Fruit fly (Drosophila melanogaster) whole organism, prepupa: ENCODE results near the gene mnb.

Source experiments
- Blimp-1 ChIP-seq: fragments of 200-800 bp; sonication (Bioruptor generic); optimal IDR thresholded peaks from 3 replicates; lab custom pipeline; 2017; ENCODE audit warnings: missing biosample characterization, missing genetic modification characterization, mild to moderate bottlenecking, moderate library complexity, missing genetic modification reagents
- CG10631 ChIP-seq: fragments of 200-800 bp; sonication (Bioruptor generic); optimal IDR thresholded peaks from 2 replicates; lab custom pipeline; 2016; ENCODE audit warnings: missing biosample characterization, missing genetic modification characterization
- CG10669 ChIP-seq: fragments of 200-800 bp; sonication (Bioruptor generic); optimal IDR thresholded peaks from 3 replicates; lab custom pipeline; 2018; ENCODE audit warnings: missing biosample characterization, mild to moderate bottlenecking, missing genetic modification characterization, moderate library complexity
- CG11294 ChIP-seq: fragments of 200-800 bp; sonication (Bioruptor generic); IDR thresholded peaks from 2 replicates; pipeline ENCODE4 v1.3.6; 2022; ENCODE audit warnings: missing biosample characterization, missing genetic modification characterization
- CG15336 ChIP-seq: fragments of 200-800 bp; sonication (Bioruptor generic); IDR thresholded peaks from 2 replicates; pipeline ENCODE4 v1.3.6; 2022; ENCODE audit warnings: missing biosample characterization, missing genetic modification characterization
- CG16779 ChIP-seq: fragments of 200-800 bp; sonication (Bioruptor generic); optimal IDR thresholded peaks from 3 replicates; lab custom pipeline; 2017; ENCODE audit warnings: missing biosample characterization, mild to moderate bottlenecking, missing genetic modification characterization
- CG3032 ChIP-seq: fragments of 200-800 bp; optimal IDR thresholded peaks from 2 replicates; lab custom pipeline; 2019; ENCODE audit warnings: missing biosample characterization, mild to moderate bottlenecking, missing genetic modification characterization, moderate library complexity
- CG31627 ChIP-seq: fragments of 200-800 bp; sonication (Bioruptor generic); optimal IDR thresholded peaks from 3 replicates; lab custom pipeline; 2016; ENCODE audit warnings: missing biosample characterization, missing genetic modification characterization
- CG34406 ChIP-seq: fragments of 200-800 bp; sonication (Bioruptor generic); optimal IDR thresholded peaks from 3 replicates; lab custom pipeline; 2016; ENCODE audit warnings: missing biosample characterization, missing genetic modification characterization
- CG3919 ChIP-seq: fragments of 200-800 bp; sonication (Bioruptor generic); optimal IDR thresholded peaks from 3 replicates; lab custom pipeline; 2016; ENCODE audit warnings: missing biosample characterization, missing genetic modification characterization
- CG6163 ChIP-seq: fragments of 200-800 bp; sonication (Bioruptor generic); IDR thresholded peaks from 3 replicates; pipeline ENCODE4 v1.3.6; 2022; ENCODE audit warnings: missing biosample characterization, missing genetic modification characterization
- CG6808 ChIP-seq: fragments of 200-800 bp; sonication (Bioruptor generic); optimal IDR thresholded peaks from 3 replicates; lab custom pipeline; 2017; ENCODE audit warnings: missing biosample characterization, missing genetic modification characterization, mild to moderate bottlenecking, moderate library complexity, missing genetic modification reagents
- CG8119 ChIP-seq: fragments of 200-800 bp; sonication (Bioruptor generic); IDR thresholded peaks from 3 replicates; pipeline ENCODE4 v1.3.6; 2022; ENCODE audit warnings: missing biosample characterization, missing genetic modification characterization
- CG8632 ChIP-seq: fragments of 200-800 bp; sonication (Bioruptor generic); optimal IDR thresholded peaks from 3 replicates; lab custom pipeline; 2016; ENCODE audit warnings: missing biosample characterization, missing genetic modification characterization
- CG9139 ChIP-seq: fragments of 200-800 bp; sonication (Bioruptor generic); optimal IDR thresholded peaks from 3 replicates; lab custom pipeline; 2017; ENCODE audit warnings: missing biosample characterization, mild to moderate bottlenecking, missing genetic modification characterization
- Eip78C ChIP-seq: fragments of 200-800 bp; sonication (Bioruptor generic); peaks from one replicate; lab custom pipeline; 2016; ENCODE audit warnings: missing biosample characterization, missing genetic modification characterization
- Ets21C ChIP-seq: fragments of 200-800 bp; sonication (Bioruptor generic); optimal IDR thresholded peaks from 3 replicates; lab custom pipeline; 2016; ENCODE audit warnings: missing biosample characterization, missing genetic modification characterization
- Ets96B ChIP-seq: fragments of 200-800 bp; optimal IDR thresholded peaks from 2 replicates; lab custom pipeline; 2019; ENCODE audit warnings: missing biosample characterization, mild to moderate bottlenecking, missing genetic modification characterization, moderate library complexity
- Hr38 ChIP-seq: sonication (Bioruptor generic); optimal IDR thresholded peaks from 2 replicates; lab custom pipeline; 2016; ENCODE audit warnings: missing biosample characterization, missing genetic modification characterization
- Hr39 ChIP-seq: fragments of 200-800 bp; sonication (Bioruptor generic); optimal IDR thresholded peaks from 2 replicates; lab custom pipeline; 2016; ENCODE audit warnings: missing biosample characterization, missing genetic modification characterization
- Met ChIP-seq: fragments of 200-800 bp; sonication (Bioruptor generic); optimal IDR thresholded peaks from 3 replicates; lab custom pipeline; 2016; ENCODE audit warnings: missing biosample characterization, missing genetic modification characterization
- OdsH ChIP-seq: fragments of 200-800 bp; sonication (Bioruptor generic); optimal IDR thresholded peaks from 3 replicates; lab custom pipeline; 2016; ENCODE audit warnings: missing biosample characterization, missing genetic modification characterization
- Smox ChIP-seq: fragments of 200-800 bp; sonication (Bioruptor generic); optimal IDR thresholded peaks from 3 replicates; lab custom pipeline; 2016; ENCODE audit warnings: missing biosample characterization, missing genetic modification characterization
- Sox102F ChIP-seq: fragments of 200-800 bp; sonication (Bioruptor generic); optimal IDR thresholded peaks from 2 replicates; lab custom pipeline; 2016; ENCODE audit warnings: missing biosample characterization, mild to moderate bottlenecking, missing genetic modification characterization
- Sox14 ChIP-seq: fragments of 200-800 bp; sonication (Bioruptor generic); optimal IDR thresholded peaks from 3 replicates; lab custom pipeline; 2016; ENCODE audit warnings: missing biosample characterization, missing genetic modification characterization
- Sox15 ChIP-seq: fragments of 200-800 bp; sonication (Bioruptor generic); optimal IDR thresholded peaks from 3 replicates; lab custom pipeline; 2016; ENCODE audit warnings: missing biosample characterization, missing genetic modification characterization
- achi ChIP-seq: fragments of 200-800 bp; sonication (Bioruptor generic); optimal IDR thresholded peaks from 3 replicates; lab custom pipeline; 2016; ENCODE audit warnings: missing biosample characterization, missing genetic modification characterization
- dsx ChIP-seq: fragments of 200-800 bp; optimal IDR thresholded peaks from 3 replicates; lab custom pipeline; 2019; ENCODE audit warnings: missing biosample characterization, mild to moderate bottlenecking, missing genetic modification characterization, moderate library complexity; ENCODE audit not compliant: poor library complexity, severe bottlenecking
- eg ChIP-seq: fragments of 200-800 bp; sonication (Bioruptor generic); IDR thresholded peaks from 3 replicates; pipeline ENCODE4 v1.3.6; 2022; ENCODE audit warnings: missing biosample characterization, missing genetic modification characterization
- esn ChIP-seq: fragments of 200-800 bp; sonication (Bioruptor generic); optimal IDR thresholded peaks from 2 replicates; lab custom pipeline; 2016; ENCODE audit warnings: missing biosample characterization, mild to moderate bottlenecking, missing genetic modification characterization, moderate library complexity
- fd59A ChIP-seq: fragments of 200-800 bp; sonication (Bioruptor generic); optimal IDR thresholded peaks from 2 replicates; lab custom pipeline; 2017; ENCODE audit warnings: missing biosample characterization, mild to moderate bottlenecking, missing genetic modification characterization, missing genetic modification reagents
- fkh ChIP-seq: fragments of 200-800 bp; sonication (Bioruptor generic); optimal IDR thresholded peaks from 3 replicates; lab custom pipeline; 2017; ENCODE audit warnings: missing biosample characterization, mild to moderate bottlenecking, missing genetic modification characterization, moderate library complexity
- lz ChIP-seq: fragments of 200-800 bp; sonication (Bioruptor generic); optimal IDR thresholded peaks from 3 replicates; lab custom pipeline; 2016; ENCODE audit warnings: missing biosample characterization, missing genetic modification characterization
- net ChIP-seq: fragments of 200-800 bp; sonication (Bioruptor generic); optimal IDR thresholded peaks from 3 replicates; lab custom pipeline; 2016; ENCODE audit warnings: missing biosample characterization, missing genetic modification characterization
- pdm3 ChIP-seq: fragments of 200-800 bp; sonication (Bioruptor generic); optimal IDR thresholded peaks from 3 replicates; lab custom pipeline; 2016; ENCODE audit warnings: missing biosample characterization, missing genetic modification characterization
- spab ChIP-seq: fragments of 200-800 bp; sonication (Bioruptor generic); optimal IDR thresholded peaks from 2 replicates; lab custom pipeline; 2017; ENCODE audit warnings: missing biosample characterization, mild to moderate bottlenecking, missing genetic modification characterization, missing genetic modification reagents
- ss ChIP-seq, 2 experiments: fragments of 200-800 bp; sonication (Bioruptor generic); optimal IDR thresholded peaks; 2 replicates in 1 of 2; 3 replicates in 1 of 2; lab custom pipeline; 2017 to 2018; ENCODE audit warnings: mild to moderate bottlenecking in 2 of 2, missing biosample characterization in 2 of 2, missing genetic modification characterization in 2 of 2, moderate library complexity in 1 of 2
- svp ChIP-seq: fragments of 200-800 bp; sonication (Bioruptor generic); peaks from one replicate; lab custom pipeline; 2016; ENCODE audit warnings: missing biosample characterization, missing genetic modification characterization
- topi ChIP-seq: fragments of 200-800 bp; sonication (Bioruptor generic); optimal IDR thresholded peaks from 3 replicates; lab custom pipeline; 2016; ENCODE audit warnings: missing biosample characterization, missing genetic modification characterization
- vri ChIP-seq: fragments of 200-800 bp; sonication (Bioruptor generic); optimal IDR thresholded peaks from 3 replicates; lab custom pipeline; 2016; ENCODE audit warnings: missing biosample characterization, mild to moderate bottlenecking, missing genetic modification characterization

mnb gene

dm6 chrX:17829083-17829997 is 57.7 kb downstream of the mnb start (continued):
- peak; percentile 84 for TF ChIP-seq OdsH
- peak; percentile 21 to 60 for TF ChIP-seq ss (GFP tag; optimal IDR thresholded peaks at IDR 0.05; lab: Kevin White, UChicago)
- peak; percentile 50 for TF ChIP-seq CG16779 (tag; lab: Kevin White, UChicago)
- peak; percentile 54 for TF ChIP-seq CG8632 (GFP tag; lab: Kevin White, UChicago)
- peak; percentile 43 for TF ChIP-seq CG34406 (GFP tag; lab: Kevin White, UChicago)
- TF ChIP-seq CG11294 (GFP tag; lab: Robert Waterston, UW) = 0 out of 2 replicates have a peak, but pooled peaks have one; percentile 32
- TF ChIP-seq spab = peak; percentile 42
- TF ChIP-seq Sox102F (GFP tag; lab: Kevin White, UChicago) = peak; percentile 28
- TF ChIP-seq achi = peak; percentile 62
- peak; percentile 49 for TF ChIP-seq CG10669
- peak; percentile 46 for TF ChIP-seq Sox14 (GFP tag; lab: Kevin White, UChicago)
- peak; percentile 41 for TF ChIP-seq esn
- TF ChIP-seq eg (GFP tag; lab: Robert Waterston, UW) = peak; percentile 61; the same call in 2 of the 3 replicates
- TF ChIP-seq CG15336 (GFP tag; lab: Robert Waterston, UW) = peak; percentile 80
- TF ChIP-seq pdm3 (GFP tag; lab: Kevin White, UChicago) = peak; percentile 34
- no peak for TF ChIP-seq Ets21C (GFP tag; lab: Kevin White, UChicago)
- peak; percentile 66 for TF ChIP-seq net (GFP tag; lab: Kevin White, UChicago)
- TF ChIP-seq dsx = peak; percentile 47
- no peak for TF ChIP-seq Hr38
- no peak for TF ChIP-seq CG9139 (GFP tag; lab: Kevin White, UChicago)
- TF ChIP-seq Met (GFP tag; lab: Kevin White, UChicago) = peak; percentile 52
- TF ChIP-seq CG3032 = peak; percentile 58
- TF ChIP-seq fd59A (GFP tag; lab: Kevin White, UChicago) = peak; percentile 45
- TF ChIP-seq svp (GFP tag; lab: Kevin White, UChicago) = peak; percentile 64
- peak; percentile 58 for TF ChIP-seq Ets96B (tag; lab: Kevin White, UChicago)
- TF ChIP-seq CG6808 (GFP tag; lab: Kevin White, UChicago) = peak; percentile 65

dm6 chrX:17828298-17829033 is 58.6 kb downstream of the mnb start:
- TF ChIP-seq CG6163 (GFP tag; lab: Robert Waterston, UW) = no peak
- TF ChIP-seq Blimp-1 (GFP tag; lab: Kevin White, UChicago) = peak; percentile 65
- no peak for TF ChIP-seq CG3919 (GFP tag; lab: Kevin White, UChicago)

- TF ChIP-seq CG34406 (GFP tag; lab: Kevin White, UChicago) (no peak), CG3032 (peak; percentile 14), CG31627 (GFP tag; lab: Kevin White, UChicago) (peak; percentile 32), Hr39 (GFP tag; lab: Kevin White, UChicago) (peak; percentile 1), vri (GFP tag; lab: Kevin White, UChicago) (peak; percentile 33), CG9139 (GFP tag; lab: Kevin White, UChicago) (no peak), lz (GFP tag; lab: Kevin White, UChicago) (peak; percentile 26), fd59A (GFP tag; lab: Kevin White, UChicago) (no peak), topi (GFP tag; lab: Kevin White, UChicago) (peak; percentile 47), net (GFP tag; lab: Kevin White, UChicago) (no peak), ss (GFP tag; optimal IDR thresholded peaks at IDR 0.05; lab: Kevin White, UChicago) (peak; percentile 60 to 61), dsx (peak; percentile 13), Met (GFP tag; lab: Kevin White, UChicago) (peak; percentile 37), Eip78C (GFP tag; lab: Kevin White, UChicago) (peak; percentile 75), CG16779 (tag; lab: Kevin White, UChicago) (peak; percentile 20), CG15336 (GFP tag; lab: Robert Waterston, UW) (peak; percentile 46), Sox14 (GFP tag; lab: Kevin White, UChicago) (peak; percentile 15), svp (GFP tag; lab: Kevin White, UChicago) (peak; percentile 52), eg (GFP tag; lab: Robert Waterston, UW) (0 out of 3 replicates have a peak, but pooled peaks have one; percentile 10), Sox15 (GFP tag; lab: Kevin White, UChicago) (no peak), fkh (GFP tag; lab: Kevin White, UChicago) (peak; percentile 94), OdsH (peak; percentile 33), CG10631 (GFP tag; lab: Kevin White, UChicago) (peak; percentile 1), Smox (peak; percentile 34), Sox102F (GFP tag; lab: Kevin White, UChicago) (peak; percentile 45), CG8119 (GFP tag; lab: Robert Waterston, UW) (no peak)
Measured at dm6 chrX:17826807-17827703, 60.0 kb downstream of the mnb start, which contains the start of gene Socs16D. TSS of gene Socs16D (minus strand) at chrX:17827564.
